Fruit fly (Drosophila melanogaster): Measurements from ENCODE around the gene Det.

The Det gene

dm6 chr3R:17149080-17149746, at the start of gene Det, which contains the start of gene m-cup:
Gene Det, plus strand, starts transcription at chr3R:17149667.
Gene m-cup, minus strand, starts transcription at chr3R:17149412.
- no peak for TF ChIP-seq noc (tag; optimal IDR thresholded peaks at IDR 0.05)

dm6 chr3R:17108881-17109280, 40.6 kb upstream of the Det start:
- no peak for TF ChIP-seq noc (tag; optimal IDR thresholded peaks at IDR 0.05)

- no peak for TF ChIP-seq noc (tag; optimal IDR thresholded peaks at IDR 0.05)
These were observed 38.4 kb upstream of the Det start for dm6 chr3R:17110880-17111726.

- no peak for TF ChIP-seq noc (tag; optimal IDR thresholded peaks at IDR 0.05)
These were observed 33.8 kb upstream of the Det start for dm6 chr3R:17115668-17116067.

dm6 chr3R:17116231-17116630, 33.2 kb upstream of the Det start:
- TF ChIP-seq noc (tag; optimal IDR thresholded peaks at IDR 0.05): no peak

- peak; percentile 34 for TF ChIP-seq noc (tag; optimal IDR thresholded peaks at IDR 0.05)
These were observed 31.7 kb upstream of the Det start for dm6 chr3R:17117607-17118327.

- TF ChIP-seq noc (tag; optimal IDR thresholded peaks at IDR 0.05): peak; percentile 35
These were observed 30.5 kb upstream of the Det start for dm6 chr3R:17118917-17119378.

- no peak for TF ChIP-seq noc (tag; optimal IDR thresholded peaks at IDR 0.05)
These were observed 29.3 kb upstream of the Det start, which contains the start of gene CG34278 for dm6 chr3R:17120165-17120564. Gene CG34278, plus strand, starts transcription at chr3R:17120465.

dm6 chr3R:17121277-17121676, 28.2 kb upstream of the Det start, which contains the start of gene CG42779:
Gene CG42779, plus strand, starts transcription at chr3R:17121577.
- no peak for TF ChIP-seq noc (tag; optimal IDR thresholded peaks at IDR 0.05)

dm6 chr3R:17122796-17123504, 26.5 kb upstream of the Det start:
- TF ChIP-seq noc (tag; optimal IDR thresholded peaks at IDR 0.05): no peak

- TF ChIP-seq noc (tag; optimal IDR thresholded peaks at IDR 0.05): no peak
These were observed 25.3 kb upstream of the Det start, which contains the start of gene CG45079 for dm6 chr3R:17124177-17124576. Gene CG45079, plus strand, starts transcription at chr3R:17124477.

- TF ChIP-seq noc (tag; optimal IDR thresholded peaks at IDR 0.05): no peak
These were observed 24.0 kb upstream of the Det start, which contains the start of gene cher for dm6 chr3R:17125339-17126044. Gene cher, minus strand, starts transcription at chr3R:17125389.

dm6 chr3R:17126838-17127237, 22.6 kb upstream of the Det start, which contains the start of the genes CG17477 and CG31269:
Gene CG17477, minus strand, starts transcription at chr3R:17126938.
Gene CG31269, plus strand, starts transcription at chr3R:17127126.
- no peak for TF ChIP-seq noc (tag; optimal IDR thresholded peaks at IDR 0.05)

- no peak for TF ChIP-seq noc (tag; optimal IDR thresholded peaks at IDR 0.05)
These were observed 21.6 kb upstream of the Det start, which contains the start of gene CG31265 for dm6 chr3R:17127912-17128311. Gene CG31265, plus strand, starts transcription at chr3R:17128212.

Measured in whole organism, larva.